Worm (Caenorhabditis elegans) whole organism, early embryonic: ENCODE results near the gene T05H4.15.

Experiments
- B0310.2 ChIP-seq: sonication (generic microtip); optimal IDR thresholded peaks from 2 replicates; lab custom pipeline; 2016; ENCODE audit warnings: mild to moderate bottlenecking, missing genetic modification characterization, missing compliant biosample characterization
- F13C5.2 ChIP-seq: sonication (generic microtip); optimal IDR thresholded peaks from 2 replicates; lab custom pipeline; 2017; ENCODE audit warnings: mild to moderate bottlenecking, missing genetic modification characterization, inconsistent platforms, missing compliant biosample characterization
- aly-1 ChIP-seq: sonication (generic microtip); optimal IDR thresholded peaks from 2 replicates; lab custom pipeline; 2016; ENCODE audit warnings: missing genetic modification characterization, missing compliant biosample characterization
- ama-1 ChIP-seq: fragments of 150-350 bp; optimal IDR thresholded peaks from 2 replicates; lab custom pipeline; 2014
- ceh-13 ChIP-seq: fragments of 200-800 bp; sonication (Bioruptor generic); optimal IDR thresholded peaks from 2 replicates; lab custom pipeline; 2018; ENCODE audit warnings: mild to moderate bottlenecking, missing genetic modification characterization, missing compliant biosample characterization
- ceh-36 ChIP-seq: sonication (generic microtip); optimal IDR thresholded peaks from 2 replicates; lab custom pipeline; 2016; ENCODE audit warnings: missing genetic modification characterization, inconsistent platforms, missing compliant biosample characterization
- flt-1 ChIP-seq: fragments of 200-800 bp; sonication (Bioruptor generic); IDR thresholded peaks from 2 replicates; pipeline ENCODE4 v1.3.6; 2022; ENCODE audit warnings: missing genetic modification characterization, missing compliant biosample characterization
- hmbx-1 ChIP-seq: sonication (generic microtip); optimal IDR thresholded peaks from 2 replicates; lab custom pipeline; 2016; ENCODE audit warnings: mild to moderate bottlenecking, missing genetic modification characterization, missing compliant biosample characterization
- hmg-4 ChIP-seq: fragments of 200-800 bp; sonication (Bioruptor generic); optimal IDR thresholded peaks from 2 replicates; lab custom pipeline; 2018; ENCODE audit warnings: mild to moderate bottlenecking, missing genetic modification characterization, missing compliant biosample characterization
- hnd-1 ChIP-seq: sonication (generic microtip); optimal IDR thresholded peaks from 2 replicates; lab custom pipeline; 2016; ENCODE audit warnings: missing genetic modification characterization, missing compliant biosample characterization
- pes-1 ChIP-seq: fragments of 200-800 bp; sonication (Bioruptor generic); IDR thresholded peaks from 2 replicates; pipeline ENCODE4 v1.3.6; 2022; ENCODE audit warnings: missing genetic modification reagents, missing genetic modification characterization, missing compliant biosample characterization
- tra-4 ChIP-seq: sonication (generic microtip); optimal IDR thresholded peaks from 2 replicates; lab custom pipeline; 2017; ENCODE audit warnings: missing genetic modification characterization, missing compliant biosample characterization

ce11 chrV:6427433-6427832 is 14.1 kb downstream of the T05H4.15 start:
- TF ChIP-seq ama-1 (lab: Kevin White, UChicago), result no peak
- TF ChIP-seq tra-4 (tag; lab: Kevin White, UChicago), result no peak
- no peak for TF ChIP-seq hmg-4 (GFP tag; lab: Kevin White, UChicago)
- TF ChIP-seq F13C5.2 (tag; lab: Kevin White, UChicago), result peak; percentile 10
- no peak for TF ChIP-seq ceh-36 (tag; lab: Kevin White, UChicago)
- no peak for TF ChIP-seq B0310.2 (tag; lab: Kevin White, UChicago)
- TF ChIP-seq ceh-13 (GFP tag; lab: Kevin White, UChicago), result no peak
- TF ChIP-seq pes-1 (GFP tag; lab: Robert Waterston, UW), result no peak
- TF ChIP-seq aly-1 (tag; lab: Kevin White, UChicago), result no peak
- no peak for TF ChIP-seq flt-1 (GFP tag; lab: Robert Waterston, UW)
- TF ChIP-seq hnd-1 (tag; lab: Kevin White, UChicago), result no peak
- TF ChIP-seq hmbx-1 (tag; lab: Kevin White, UChicago), result no peak
